Worm (Caenorhabditis elegans) whole organism, mixed stage, embryonic: Measurements from ENCODE around the gene Y53C12A.6.

ENCODE experiments used
- M03D4.4 ChIP-seq: sonication (generic microtip); optimal IDR thresholded peaks from 2 replicates; lab custom pipeline; 2017; ENCODE audit warnings: mild to moderate bottlenecking, missing genetic modification characterization, missing compliant biosample characterization
- bed-3 ChIP-seq: fragments of 200-800 bp; sonication (Bioruptor generic); optimal IDR thresholded peaks from 3 replicates; lab custom pipeline; 2018; ENCODE audit warnings: mild to moderate bottlenecking, missing genetic modification characterization, moderate library complexity, missing compliant biosample characterization
- blmp-1 ChIP-seq: fragments of 150-350 bp; optimal IDR thresholded peaks from 2 replicates; lab custom pipeline; 2014; ENCODE audit warnings: missing biosample characterization, missing genetic modification characterization
- ceh-39 ChIP-seq: fragments of 150-350 bp; optimal IDR thresholded peaks from 2 replicates; lab custom pipeline; 2014; ENCODE audit warnings: missing biosample characterization, missing genetic modification characterization
- ceh-43 ChIP-seq: fragments of 200-800 bp; sonication (Bioruptor generic); optimal IDR thresholded peaks from 2 replicates; lab custom pipeline; 2018; ENCODE audit warnings: mild to moderate bottlenecking, missing genetic modification characterization, moderate library complexity, missing compliant biosample characterization
- ceh-83 ChIP-seq: fragments of 200-800 bp; sonication (Bioruptor generic); optimal IDR thresholded peaks from 2 replicates; lab custom pipeline; 2018; ENCODE audit warnings: mild to moderate bottlenecking, missing genetic modification characterization, missing compliant biosample characterization
- ces-1 ChIP-seq: fragments of 150-350 bp; optimal IDR thresholded peaks from 2 replicates; lab custom pipeline; 2014; ENCODE audit warnings: missing biosample characterization, missing genetic modification reagents, missing genetic modification characterization
- cnd-1 ChIP-seq: fragments of 200-800 bp; sonication (Bioruptor generic); optimal IDR thresholded peaks from 2 replicates; lab custom pipeline; 2018; ENCODE audit warnings: mild to moderate bottlenecking, missing genetic modification characterization, missing compliant biosample characterization
- drap-1 ChIP-seq: fragments of 200-800 bp; sonication (Bioruptor generic); optimal IDR thresholded peaks from 3 replicates; lab custom pipeline; 2018; ENCODE audit warnings: mild to moderate bottlenecking, missing genetic modification characterization, missing compliant biosample characterization
- elt-1 ChIP-seq: sonication (generic microtip); optimal IDR thresholded peaks from 2 replicates; lab custom pipeline; 2017; ENCODE audit warnings: missing genetic modification characterization, mild to moderate bottlenecking, missing compliant biosample characterization, antibody characterized with exemption, moderate library complexity, borderline replicate concordance; ENCODE audit not compliant: insufficient read depth
- elt-3 ChIP-seq: fragments of 150-350 bp; optimal IDR thresholded peaks from 2 replicates; lab custom pipeline; 2014; ENCODE audit warnings: missing biosample characterization, missing genetic modification characterization
- ham-2 ChIP-seq: fragments of 200-800 bp; sonication (Bioruptor generic); optimal IDR thresholded peaks from 2 replicates; lab custom pipeline; 2018; ENCODE audit warnings: mild to moderate bottlenecking, missing genetic modification characterization, missing compliant biosample characterization
- hlh-1 ChIP-seq: fragments of 150-350 bp; optimal IDR thresholded peaks from 2 replicates; lab custom pipeline; 2014; ENCODE audit warnings: missing biosample characterization, missing genetic modification reagents, missing genetic modification characterization
- lin-13 ChIP-seq: fragments of 150-350 bp; optimal IDR thresholded peaks from 2 replicates; lab custom pipeline; 2014; ENCODE audit warnings: missing biosample characterization, missing genetic modification characterization
- lin-32 ChIP-seq: fragments of 200-800 bp; sonication (Bioruptor generic); optimal IDR thresholded peaks from 2 replicates; lab custom pipeline; 2018; ENCODE audit warnings: mild to moderate bottlenecking, missing genetic modification characterization, missing compliant biosample characterization
- lsy-2 ChIP-seq: fragments of 150-350 bp; optimal IDR thresholded peaks from 2 replicates; lab custom pipeline; 2014; ENCODE audit warnings: missing biosample characterization, missing genetic modification characterization
- mab-5 ChIP-seq: fragments of 150-350 bp; optimal IDR thresholded peaks from 2 replicates; lab custom pipeline; 2014; ENCODE audit warnings: missing biosample characterization, missing genetic modification characterization
- mep-1 ChIP-seq: fragments of 150-350 bp; optimal IDR thresholded peaks from 2 replicates; lab custom pipeline; 2017; ENCODE audit warnings: missing biosample characterization, missing genetic modification reagents, missing genetic modification characterization, inconsistent platforms
- mls-2 ChIP-seq: sonication (generic microtip); optimal IDR thresholded peaks from 2 replicates; lab custom pipeline; 2016; ENCODE audit warnings: mild to moderate bottlenecking, missing genetic modification characterization, moderate library complexity, missing compliant biosample characterization
- nhr-12 ChIP-seq: fragments of 150-350 bp; optimal IDR thresholded peaks from 2 replicates; lab custom pipeline; 2014; ENCODE audit warnings: missing biosample characterization, missing genetic modification characterization
- nhr-2 ChIP-seq: fragments of 150-350 bp; optimal IDR thresholded peaks from 2 replicates; lab custom pipeline; 2014; ENCODE audit warnings: missing biosample characterization, missing genetic modification characterization
- nhr-237 ChIP-seq: fragments of 150-350 bp; optimal IDR thresholded peaks from 2 replicates; lab custom pipeline; 2014; ENCODE audit warnings: missing biosample characterization, missing genetic modification characterization
- nhr-28 ChIP-seq: fragments of 150-350 bp; optimal IDR thresholded peaks from 2 replicates; lab custom pipeline; 2014; ENCODE audit warnings: missing biosample characterization, missing genetic modification characterization
- nhr-76 ChIP-seq: sonication (generic microtip); optimal IDR thresholded peaks from 2 replicates; lab custom pipeline; 2017; ENCODE audit warnings: missing biosample characterization, missing genetic modification characterization
- pha-4 ChIP-seq: fragments of 150-350 bp; optimal IDR thresholded peaks from 2 replicates; lab custom pipeline; 2018; ENCODE audit warnings: missing biosample characterization, missing genetic modification reagents, missing genetic modification characterization
- sem-2 ChIP-seq: fragments of 200-800 bp; sonication (Bioruptor generic); optimal IDR thresholded peaks from 2 replicates; lab custom pipeline; 2018; ENCODE audit warnings: mild to moderate bottlenecking, missing genetic modification characterization, missing compliant biosample characterization
- snpc-4 ChIP-seq: fragments of 150-350 bp; optimal IDR thresholded peaks from 2 replicates; lab custom pipeline; 2014; ENCODE audit warnings: missing biosample characterization, missing genetic modification characterization
- sptf-1 ChIP-seq: sonication (generic microtip); optimal IDR thresholded peaks from 2 replicates; lab custom pipeline; 2017; ENCODE audit warnings: mild to moderate bottlenecking, missing genetic modification characterization, moderate library complexity, missing compliant biosample characterization
- unc-120 ChIP-seq: sonication (generic microtip); optimal IDR thresholded peaks from 2 replicates; lab custom pipeline; 2017; ENCODE audit warnings: missing genetic modification characterization, missing compliant biosample characterization; ENCODE audit not compliant: poor library complexity, severe bottlenecking
- unc-62 ChIP-seq: fragments of 150-350 bp; optimal IDR thresholded peaks from 2 replicates; lab custom pipeline; 2014; ENCODE audit warnings: missing biosample characterization, missing genetic modification reagents, missing genetic modification characterization
- zip-8 ChIP-seq: fragments of 150-350 bp; optimal IDR thresholded peaks from 2 replicates; lab custom pipeline; 2014; ENCODE audit warnings: missing biosample characterization, missing genetic modification characterization
- ztf-11 ChIP-seq: fragments of 150-350 bp; optimal IDR thresholded peaks from 2 replicates; lab custom pipeline; 2014; ENCODE audit warnings: missing biosample characterization, missing genetic modification characterization

The Y53C12A.6 gene

ce11 chrII:9753056-9753455 is 35.3 kb upstream of the Y53C12A.6 start, which contains the start of gene Y53C12B.7:
Gene Y53C12B.7 (minus strand): TSS chrII:9753218.
- no peak for TF ChIP-seq mab-5 (tag; lab: Kevin White, UChicago)
- TF ChIP-seq bed-3 (GFP tag; lab: Kevin White, UChicago) = no peak
- no peak for TF ChIP-seq snpc-4 (tag; lab: Kevin White, UChicago)
- TF ChIP-seq ham-2 (GFP tag; lab: Kevin White, UChicago) = no peak
- TF ChIP-seq lin-32 (GFP tag; lab: Kevin White, UChicago) = no peak
- TF ChIP-seq ztf-11 (tag; lab: Kevin White, UChicago) = no peak
- TF ChIP-seq nhr-28 (tag; lab: Kevin White, UChicago) = no peak
- TF ChIP-seq M03D4.4 (tag; lab: Kevin White, UChicago) = no peak
- TF ChIP-seq ces-1 (GFP tag; lab: Kevin White, UChicago) = no peak
- TF ChIP-seq sptf-1 (tag; lab: Kevin White, UChicago) = no peak
- no peak for TF ChIP-seq ceh-39 (tag; lab: Kevin White, UChicago)
- TF ChIP-seq nhr-12 (tag; lab: Kevin White, UChicago) = no peak
- TF ChIP-seq unc-120 (tag; lab: Kevin White, UChicago) = no peak
- TF ChIP-seq nhr-237 (tag; lab: Kevin White, UChicago) = no peak
- TF ChIP-seq sem-2 (GFP tag; lab: Kevin White, UChicago) = no peak
- TF ChIP-seq ceh-43 (GFP tag; lab: Kevin White, UChicago) = no peak

ce11 chrII:9752278-9752677 is 34.5 kb upstream of the Y53C12A.6 start:
- no peak for TF ChIP-seq bed-3 (GFP tag; lab: Kevin White, UChicago)
- no peak for TF ChIP-seq mep-1 (tag; lab: Kevin White, UChicago)
- no peak for TF ChIP-seq drap-1 (GFP tag; lab: Kevin White, UChicago)

ce11 chrII:9746069-9746468 is 28.3 kb upstream of the Y53C12A.6 start, which contains the start of the genes Y53C12B.1 and nos-3:
Gene Y53C12B.1 (minus strand): TSS chrII:9746078.
Gene nos-3 (plus strand): TSS chrII:9746316.
- peak; percentile 98 for TF ChIP-seq lsy-2 (tag; lab: Kevin White, UChicago)
- TF ChIP-seq sptf-1 (tag; lab: Kevin White, UChicago) = no peak
- peak; percentile 81 for TF ChIP-seq ceh-39 (tag; lab: Kevin White, UChicago)
- peak; percentile 66 for TF ChIP-seq mep-1 (tag; lab: Kevin White, UChicago)
- peak; percentile 39 for TF ChIP-seq nhr-237 (tag; lab: Kevin White, UChicago)
- TF ChIP-seq drap-1 (GFP tag; lab: Kevin White, UChicago) = no peak
- TF ChIP-seq lin-13 (tag; lab: Kevin White, UChicago) = peak; percentile 79
- no peak for TF ChIP-seq bed-3 (GFP tag; lab: Kevin White, UChicago)
- peak; percentile 98 for TF ChIP-seq unc-120 (tag; lab: Kevin White, UChicago)
- peak; percentile 25 for TF ChIP-seq hlh-1 (tag; lab: Kevin White, UChicago)
- TF ChIP-seq ces-1 (GFP tag; lab: Kevin White, UChicago) = peak; percentile 91
- no peak for TF ChIP-seq elt-3
- TF ChIP-seq ceh-43 (GFP tag; lab: Kevin White, UChicago) = no peak
- TF ChIP-seq pha-4 (tag; lab: Kevin White, UChicago) = peak; percentile 68

- TF ChIP-seq cnd-1 (tag; lab: Kevin White, UChicago) (no peak), M03D4.4 (tag; lab: Kevin White, UChicago) (no peak), nhr-76 (tag; lab: Kevin White, UChicago) (no peak), blmp-1 (tag; lab: Kevin White, UChicago) (no peak), mls-2 (tag; lab: Kevin White, UChicago) (no peak), lin-13 (tag; lab: Kevin White, UChicago) (no peak), ztf-11 (tag; lab: Kevin White, UChicago) (no peak), ceh-83 (GFP tag; lab: Kevin White, UChicago) (no peak), ces-1 (GFP tag; lab: Kevin White, UChicago) (no peak), nhr-12 (tag; lab: Kevin White, UChicago) (no peak), unc-62 (GFP tag; lab: Kevin White, UChicago) (no peak), sem-2 (GFP tag; lab: Kevin White, UChicago) (no peak), lin-32 (GFP tag; lab: Kevin White, UChicago) (no peak), unc-120 (tag; lab: Kevin White, UChicago) (no peak), ham-2 (GFP tag; lab: Kevin White, UChicago) (no peak)
Measured at ce11 chrII:9742784-9743183, 25.0 kb upstream of the Y53C12A.6 start, which contains the start of gene pno-1. Gene pno-1 (minus strand): TSS chrII:9742884.

- TF ChIP-seq nhr-2 (tag; lab: Kevin White, UChicago) = no peak
- TF ChIP-seq blmp-1 (tag; lab: Kevin White, UChicago) = no peak
- no peak for TF ChIP-seq drap-1 (GFP tag; lab: Kevin White, UChicago)
- no peak for TF ChIP-seq zip-8 (tag; lab: Kevin White, UChicago)
- no peak for TF ChIP-seq ces-1 (GFP tag; lab: Kevin White, UChicago)
- no peak for TF ChIP-seq ham-2 (GFP tag; lab: Kevin White, UChicago)
- no peak for TF ChIP-seq ceh-43 (GFP tag; lab: Kevin White, UChicago)
- TF ChIP-seq unc-62 (GFP tag; lab: Kevin White, UChicago) = no peak
- TF ChIP-seq lin-13 (tag; lab: Kevin White, UChicago) = no peak
- no peak for TF ChIP-seq cnd-1 (tag; lab: Kevin White, UChicago)
- TF ChIP-seq elt-1 (tag; lab: Kevin White, UChicago) = no peak
- TF ChIP-seq M03D4.4 (tag; lab: Kevin White, UChicago) = no peak
- no peak for TF ChIP-seq nhr-28 (tag; lab: Kevin White, UChicago)
- TF ChIP-seq sptf-1 (tag; lab: Kevin White, UChicago) = no peak
- TF ChIP-seq, all 35 proteins: peak for 0
Measured at ce11 chrII:9741400-9741799, 23.6 kb upstream of the Y53C12A.6 start.
